Worm (Caenorhabditis elegans): ENCODE measurements around the gene dim-1.

dim-1 gene

DNA sequence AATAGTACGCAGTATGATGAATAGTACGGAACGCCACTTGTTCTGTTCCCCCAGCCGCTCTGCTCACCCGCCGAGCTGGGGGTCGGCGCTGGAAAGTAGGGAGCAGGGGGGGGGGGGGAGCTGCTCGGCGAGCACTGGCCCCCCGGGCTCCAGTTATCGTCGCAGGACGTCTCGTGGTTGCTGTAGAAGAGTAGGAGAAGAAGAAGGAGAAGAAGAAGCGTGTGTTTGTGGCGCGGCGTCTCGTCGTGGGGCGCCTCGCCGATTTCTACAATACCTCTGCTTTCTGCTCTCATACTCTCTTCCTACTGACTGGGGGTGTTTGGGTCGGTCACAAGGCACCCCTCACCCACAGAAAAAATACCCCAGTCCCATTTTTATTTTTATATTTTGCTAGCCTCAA, 40.7 kb downstream of the dim-1 start (continued):
- TF ChIP-seq cebp-2 (GFP tag; IDR thresholded peaks at IDR 0.05) (no peak), F22D6.2 (tag; optimal IDR thresholded peaks at IDR 0.05) (no peak), attf-3 (GFP tag; conservative IDR thresholded peaks at IDR 0.05) (no peak), lin-35 (GFP tag; optimal IDR thresholded peaks at IDR 0.05) (peak in 1 of 3 experiments; percentile 36), hsf-1 (GFP tag; IDR thresholded peaks at IDR 0.05) (0 out of 2 replicates have a peak, but pooled peaks have one; percentile 14), F33H1.4 (GFP tag; IDR thresholded peaks at IDR 0.05) (no peak), lag-1 (GFP tag; IDR thresholded peaks at IDR 0.05) (0 out of 2 replicates have a peak, but pooled peaks have one; percentile 13), D2030.7 (GFP tag; IDR thresholded peaks at IDR 0.05) (no peak), egl-18 (GFP tag; IDR thresholded peaks at IDR 0.05) (no peak), Y53G8AR.9 (GFP tag; conservative IDR thresholded peaks at IDR 0.05) (no peak; the same call in 1 of the 2 replicates), unc-62 (GFP tag; optimal IDR thresholded peaks at IDR 0.05) (no peak), ZK185.1 (tag; optimal IDR thresholded peaks at IDR 0.05; ENCODE audit: poor library complexity, severe bottlenecking) (no peak), repo-1 (tag; optimal IDR thresholded peaks at IDR 0.05) (peak; percentile 36), ama-1 (optimal IDR thresholded peaks at IDR 0.05) (no peak), ama-1 (GFP tag; optimal IDR thresholded peaks at IDR 0.05) (no peak), snpc-1.1 (tag; optimal IDR thresholded peaks at IDR 0.05; ENCODE audit: insufficient read depth) (no peak)

DNA sequence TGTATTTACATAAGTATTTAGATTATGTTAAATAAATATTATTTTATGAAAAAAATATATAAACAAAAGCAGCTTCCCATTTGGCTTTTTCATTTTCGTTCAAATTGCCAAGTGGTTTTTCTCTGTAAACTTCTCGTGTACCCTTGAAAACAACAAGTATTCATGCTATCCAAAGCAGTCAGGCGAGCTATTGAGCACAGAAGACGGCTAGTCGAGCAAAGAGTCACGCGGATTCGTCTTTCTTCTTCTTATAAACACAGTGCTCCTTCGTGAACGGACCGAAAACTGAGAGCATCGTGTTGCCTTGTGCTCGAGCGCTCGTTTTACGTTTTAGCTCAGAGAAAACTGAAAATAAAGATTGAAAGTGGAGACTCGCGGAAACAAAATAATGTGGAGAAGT, 42.1 kb downstream of the dim-1 start:
- TF ChIP-seq cebp-1 (GFP tag; IDR thresholded peaks at IDR 0.05) = no peak
- TF ChIP-seq cebp-1 (tag; optimal IDR thresholded peaks at IDR 0.05) = peak; percentile 9
- TF ChIP-seq bed-2 (GFP tag; IDR thresholded peaks at IDR 0.05) = no peak
- TF ChIP-seq fkh-3 (tag; optimal IDR thresholded peaks at IDR 0.05) = no peak
- TF ChIP-seq sea-2 (GFP tag; IDR thresholded peaks at IDR 0.05) = no peak
- TF ChIP-seq ceh-27 (GFP tag; optimal IDR thresholded peaks at IDR 0.05) = peak; percentile 25
- TF ChIP-seq Y53G8AR.9 (GFP tag; conservative IDR thresholded peaks at IDR 0.05) = no peak
- TF ChIP-seq C17E4.6 (GFP tag; IDR thresholded peaks at IDR 0.05) = no peak
- TF ChIP-seq lin-26 (GFP tag; IDR thresholded peaks at IDR 0.05) = no peak
- TF ChIP-seq ets-4 (GFP tag; optimal IDR thresholded peaks at IDR 0.05) = no peak
- TF ChIP-seq ZK185.1 (tag; optimal IDR thresholded peaks at IDR 0.05; ENCODE audit: poor library complexity, severe bottlenecking) = no peak
- no peak for TF ChIP-seq somi-1 (GFP tag; optimal IDR thresholded peaks at IDR 0.05)
- TF ChIP-seq madf-3 (GFP tag; IDR thresholded peaks at IDR 0.05) = no peak
- peak; percentile 18 for TF ChIP-seq K12H6.12 (tag; optimal IDR thresholded peaks at IDR 0.05)

DNA sequence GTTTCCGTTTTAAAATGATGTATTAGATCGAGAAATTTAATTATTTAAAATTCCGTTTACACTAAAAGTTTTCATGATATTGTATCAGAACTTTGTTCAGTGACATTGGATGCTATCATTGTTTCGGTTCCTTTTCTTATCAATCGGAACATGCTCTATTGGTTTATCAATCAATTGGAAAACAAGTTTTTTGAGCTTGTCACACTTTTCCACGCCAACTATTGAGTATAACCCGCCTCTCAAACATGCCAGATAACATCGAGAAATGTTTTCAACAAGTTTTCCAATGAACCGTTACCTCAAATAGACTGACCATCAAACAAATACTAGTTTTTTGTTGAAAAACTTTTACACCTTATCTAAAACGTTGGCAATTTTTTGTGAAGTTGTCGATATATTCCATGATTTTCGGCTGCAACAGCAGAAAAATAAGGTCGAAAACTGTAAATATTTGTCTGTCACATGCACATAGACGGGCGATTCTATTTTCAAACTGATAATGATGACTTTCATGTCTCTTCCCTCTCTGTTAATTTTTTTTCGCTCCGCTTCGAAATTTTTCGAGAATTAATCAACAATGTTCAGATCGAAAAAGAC, 43.5 kb downstream of the dim-1 start, which contains the start of gene unk-1:
Gene unk-1, plus strand, starts transcription at position 577 of the 597 bp plus-strand sequence.
- TF ChIP-seq nfya-1 (tag; optimal IDR thresholded peaks at IDR 0.05; ENCODE audit: borderline replicate concordance, insufficient read depth) (no peak), F37B4.10 (GFP tag; IDR thresholded peaks at IDR 0.05) (no peak), nhr-27 (tag; optimal IDR thresholded peaks at IDR 0.05) (no peak), snpc-4 (GFP tag; optimal IDR thresholded peaks at IDR 0.05) (no peak), snpc-4 (tag; optimal IDR thresholded peaks at IDR 0.05) (no peak), F33H1.4 (GFP tag; IDR thresholded peaks at IDR 0.05) (no peak), lsy-27 (tag; optimal IDR thresholded peaks at IDR 0.05; ENCODE audit: borderline replicate concordance, insufficient read depth) (no peak), ekl-4 (GFP tag; IDR thresholded peaks at IDR 0.05) (no peak), ets-4 (GFP tag; optimal IDR thresholded peaks at IDR 0.05) (peak; percentile 27), nhr-80 (tag; optimal IDR thresholded peaks at IDR 0.05) (peak; percentile 57), F52B5.7 (tag; optimal IDR thresholded peaks at IDR 0.05) (no peak), ZK185.1 (tag; optimal IDR thresholded peaks at IDR 0.05; ENCODE audit: poor library complexity, severe bottlenecking) (peak; percentile 14), B0035.1 (tag; optimal IDR thresholded peaks at IDR 0.05) (no peak), ztf-18 (tag; optimal IDR thresholded peaks at IDR 0.05) (no peak), ztf-3 (GFP tag; optimal IDR thresholded peaks at IDR 0.05) (no peak), hmg-1.2 (GFP tag; IDR thresholded peaks at IDR 0.05) (no peak), ztf-28 (GFP tag; IDR thresholded peaks at IDR 0.05) (no peak), zfh-2 (GFP tag; conservative IDR thresholded peaks at IDR 0.05) (no peak)
